Fruit fly (Drosophila melanogaster) whole organism, embryonic: ENCODE results near the gene CG43248.

Source experiments
- Asciz ChIP-seq: fragments of 200-800 bp; sonication (Bioruptor generic); optimal IDR thresholded peaks from 2 replicates; lab custom pipeline; 2017; ENCODE audit warnings: missing biosample characterization, mild to moderate bottlenecking, missing genetic modification characterization, missing genetic modification reagents
- CG10209 ChIP-seq: fragments of 200-800 bp; sonication (Bioruptor generic); optimal IDR thresholded peaks from 3 replicates; lab custom pipeline; 2017; ENCODE audit warnings: missing biosample characterization, mild to moderate bottlenecking, missing genetic modification characterization, missing genetic modification reagents
- CG10543 ChIP-seq: fragments of 200-800 bp; sonication (Bioruptor generic); optimal IDR thresholded peaks from 3 replicates; lab custom pipeline; 2017; ENCODE audit warnings: missing biosample characterization, mild to moderate bottlenecking, missing genetic modification characterization, moderate library complexity
- CG11247 ChIP-seq: fragments of 200-800 bp; sonication (Bioruptor generic); IDR thresholded peaks from 2 replicates; pipeline ENCODE4 v1.3.6; 2022; ENCODE audit warnings: missing biosample characterization, missing genetic modification characterization
- CG15514 ChIP-seq: fragments of 200-800 bp; sonication (Bioruptor generic); optimal IDR thresholded peaks from 3 replicates; lab custom pipeline; 2017; ENCODE audit warnings: missing biosample characterization, missing genetic modification characterization, mild to moderate bottlenecking, moderate library complexity, missing genetic modification reagents
- CG16815 ChIP-seq: fragments of 200-800 bp; sonication (Bioruptor generic); optimal IDR thresholded peaks from 3 replicates; lab custom pipeline; 2017; ENCODE audit warnings: missing biosample characterization, mild to moderate bottlenecking, missing genetic modification characterization
- CG17186 ChIP-seq: fragments of 200-800 bp; sonication (Bioruptor generic); optimal IDR thresholded peaks from 3 replicates; lab custom pipeline; 2017; ENCODE audit warnings: missing biosample characterization, missing genetic modification reagents, missing genetic modification characterization
- CG17568 ChIP-seq: fragments of 200-800 bp; sonication (Bioruptor generic); optimal IDR thresholded peaks from 2 replicates; lab custom pipeline; 2018; ENCODE audit warnings: missing biosample characterization, mild to moderate bottlenecking, missing genetic modification characterization, moderate library complexity
- CG2120 ChIP-seq: fragments of 200-800 bp; sonication (Bioruptor generic); optimal IDR thresholded peaks from 3 replicates; lab custom pipeline; 2016; ENCODE audit warnings: missing biosample characterization, missing genetic modification characterization
- CG2129 ChIP-seq: fragments of 200-800 bp; sonication (Bioruptor generic); IDR thresholded peaks from 2 replicates; pipeline ENCODE4 v1.3.6; 2022; ENCODE audit warnings: missing biosample characterization, missing genetic modification characterization; ENCODE audit not compliant: partially characterized antibody
- CG2678 ChIP-seq: fragments of 200-800 bp; sonication (Bioruptor generic); optimal IDR thresholded peaks from 3 replicates; lab custom pipeline; 2019; ENCODE audit warnings: missing biosample characterization, mild to moderate bottlenecking, missing genetic modification characterization, moderate library complexity
- CG3281 ChIP-seq: fragments of 200-800 bp; sonication (Bioruptor generic); optimal IDR thresholded peaks from 3 replicates; lab custom pipeline; 2017; ENCODE audit warnings: missing biosample characterization, mild to moderate bottlenecking, missing genetic modification characterization
- CG34422 ChIP-seq: fragments of 200-800 bp; sonication (Bioruptor generic); IDR thresholded peaks from 3 replicates; pipeline ENCODE4 v1.3.6; 2022; ENCODE audit warnings: missing biosample characterization, missing genetic modification characterization
- CG6654 ChIP-seq: fragments of 200-800 bp; sonication (Bioruptor generic); optimal IDR thresholded peaks from 2 replicates; lab custom pipeline; 2017; ENCODE audit warnings: missing biosample characterization, mild to moderate bottlenecking, missing genetic modification characterization
- CG7372 ChIP-seq: fragments of 200-800 bp; sonication (Bioruptor generic); IDR thresholded peaks from 2 replicates; pipeline ENCODE4 v1.3.6; 2022; ENCODE audit warnings: missing biosample characterization, missing genetic modification characterization
- CG7963 ChIP-seq: fragments of 200-800 bp; sonication (Bioruptor generic); IDR thresholded peaks from 3 replicates; pipeline ENCODE4 v1.3.6; 2022; ENCODE audit warnings: missing biosample characterization, missing genetic modification characterization; ENCODE audit not compliant: partially characterized antibody
- CG8478 ChIP-seq: fragments of >200 bp; optimal IDR thresholded peaks from 2 replicates; lab custom pipeline; 2018
- CG8944 ChIP-seq: fragments of 200-800 bp; sonication (Bioruptor generic); optimal IDR thresholded peaks from 3 replicates; lab custom pipeline; 2016; ENCODE audit warnings: missing biosample characterization, missing genetic modification characterization
- CG9797 ChIP-seq: fragments of 200-800 bp; sonication (Bioruptor generic); optimal IDR thresholded peaks from 3 replicates; lab custom pipeline; 2018; ENCODE audit warnings: missing biosample characterization, mild to moderate bottlenecking, missing genetic modification characterization
- Chrac-16 ChIP-seq: fragments of 200-800 bp; sonication (Bioruptor generic); optimal IDR thresholded peaks from 3 replicates; lab custom pipeline; 2016; ENCODE audit warnings: missing biosample characterization, missing genetic modification characterization
- Hand ChIP-seq: fragments of 200-800 bp; sonication (Bioruptor generic); optimal IDR thresholded peaks from 2 replicates; lab custom pipeline; 2017; ENCODE audit warnings: mild to moderate bottlenecking, missing biosample characterization, missing genetic modification reagents, missing genetic modification characterization
- HmgZ ChIP-seq: fragments of 200-800 bp; sonication (Bioruptor generic); optimal IDR thresholded peaks from 2 replicates; lab custom pipeline; 2018; ENCODE audit warnings: missing biosample characterization, mild to moderate bottlenecking, missing genetic modification characterization
- Hmx ChIP-seq: fragments of 200-800 bp; sonication (Bioruptor generic); optimal IDR thresholded peaks from 2 replicates; lab custom pipeline; 2016; ENCODE audit warnings: missing biosample characterization, missing genetic modification characterization
- Hr78 ChIP-seq, 2 experiments: fragments of 200-800 bp in 1 of 2; fragments of >200 bp in 1 of 2; sonication (Bioruptor generic) in 1 of 2; optimal IDR thresholded peaks; 2 replicates each; lab custom pipeline; 2017 to 2019; ENCODE audit warnings: missing biosample characterization in 2 of 2, missing genetic modification characterization in 2 of 2, mild to moderate bottlenecking in 1 of 2, moderate library complexity in 1 of 2
- Lhr ChIP-seq: fragments of 200-800 bp; sonication (Bioruptor generic); optimal IDR thresholded peaks from 3 replicates; lab custom pipeline; 2017; ENCODE audit warnings: mild to moderate bottlenecking, missing biosample characterization, missing genetic modification reagents, missing genetic modification characterization
- MBD-R2 ChIP-seq: fragments of 200-800 bp; sonication (Bioruptor generic); IDR thresholded peaks from 2 replicates; pipeline ENCODE4 v1.3.6; 2022; ENCODE audit warnings: missing biosample characterization, missing genetic modification characterization
- NFAT ChIP-seq: fragments of 200-800 bp; sonication (Bioruptor generic); IDR thresholded peaks from 2 replicates; pipeline ENCODE4 v1.3.6; 2022; ENCODE audit warnings: missing biosample characterization, missing genetic modification characterization
- PHDP ChIP-seq: fragments of 200-800 bp; sonication (Bioruptor generic); optimal IDR thresholded peaks from 3 replicates; lab custom pipeline; 2018; ENCODE audit warnings: missing biosample characterization, mild to moderate bottlenecking, missing genetic modification characterization, moderate library complexity
- Ravus ChIP-seq: fragments of 200-800 bp; sonication (Bioruptor generic); IDR thresholded peaks from 2 replicates; pipeline ENCODE4 v1.3.6; 2022; ENCODE audit warnings: missing biosample characterization, missing genetic modification characterization
- Sry-β ChIP-seq: fragments of 200-800 bp; sonication (Bioruptor generic); optimal IDR thresholded peaks from 2 replicates; lab custom pipeline; 2018; ENCODE audit warnings: missing biosample characterization, mild to moderate bottlenecking, missing genetic modification characterization, moderate library complexity
- ap ChIP-seq: fragments of 200-800 bp; sonication (Bioruptor generic); IDR thresholded peaks from 2 replicates; pipeline ENCODE4 v1.3.6; 2022; ENCODE audit warnings: missing biosample characterization, missing genetic modification characterization
- ash1 ChIP-seq: fragments of 200-800 bp; sonication (Bioruptor generic); optimal IDR thresholded peaks from 2 replicates; lab custom pipeline; 2018; ENCODE audit warnings: missing biosample characterization, mild to moderate bottlenecking, missing genetic modification characterization
- cato ChIP-seq: fragments of 200-800 bp; sonication (Bioruptor generic); optimal IDR thresholded peaks from 2 replicates; lab custom pipeline; 2016; ENCODE audit warnings: missing biosample characterization, missing genetic modification characterization, borderline replicate concordance
- crc ChIP-seq: fragments of 200-800 bp; sonication (Bioruptor generic); optimal IDR thresholded peaks from 2 replicates; lab custom pipeline; 2016; ENCODE audit warnings: missing biosample characterization, missing genetic modification characterization
- eve ChIP-seq, 2 experiments: fragments of >200 bp; optimal IDR thresholded peaks; 2 replicates each; lab custom pipeline; 2017; ENCODE audit warnings: missing biosample characterization in 2 of 2, missing genetic modification characterization in 2 of 2
- eyg ChIP-seq: fragments of 200-800 bp; sonication (Bioruptor generic); optimal IDR thresholded peaks from 3 replicates; lab custom pipeline; 2016; ENCODE audit warnings: missing biosample characterization, missing genetic modification characterization
- fd64A ChIP-seq: fragments of 200-800 bp; sonication (Bioruptor generic); optimal IDR thresholded peaks from 3 replicates; lab custom pipeline; 2018; ENCODE audit warnings: missing biosample characterization, mild to moderate bottlenecking, missing genetic modification characterization
- grn ChIP-seq: fragments of 200-800 bp; sonication (Bioruptor generic); optimal IDR thresholded peaks from 3 replicates; lab custom pipeline; 2017; ENCODE audit warnings: missing biosample characterization, missing genetic modification characterization
- h ChIP-seq: fragments of >200 bp; optimal IDR thresholded peaks from 2 replicates; lab custom pipeline; 2017
- hth ChIP-seq: fragments of >200 bp; optimal IDR thresholded peaks from 2 replicates; lab custom pipeline; 2017; ENCODE audit warnings: inconsistent platforms
- kni ChIP-seq: fragments of 200-800 bp; sonication (Bioruptor generic); optimal IDR thresholded peaks from 3 replicates; lab custom pipeline; 2017; ENCODE audit warnings: mild to moderate bottlenecking, missing biosample characterization, missing genetic modification reagents, missing genetic modification characterization
- lbe ChIP-seq: fragments of 200-800 bp; sonication (Bioruptor generic); optimal IDR thresholded peaks from 2 replicates; lab custom pipeline; 2016; ENCODE audit warnings: missing biosample characterization, mild to moderate bottlenecking, missing genetic modification characterization
- mirr ChIP-seq: fragments of 200-800 bp; sonication (Bioruptor generic); optimal IDR thresholded peaks from 3 replicates; lab custom pipeline; 2018; ENCODE audit warnings: missing biosample characterization, mild to moderate bottlenecking, missing genetic modification characterization
- onecut ChIP-seq: fragments of 200-800 bp; sonication (Bioruptor generic); IDR thresholded peaks from 2 replicates; pipeline ENCODE4 v1.3.6; 2022; ENCODE audit warnings: missing biosample characterization, missing genetic modification characterization
- org-1 ChIP-seq: fragments of 200-800 bp; sonication (Bioruptor generic); optimal IDR thresholded peaks from 2 replicates; lab custom pipeline; 2017; ENCODE audit warnings: missing biosample characterization, missing genetic modification characterization
- scrt ChIP-seq: fragments of 200-800 bp; sonication (Bioruptor generic); optimal IDR thresholded peaks from 2 replicates; lab custom pipeline; 2018; ENCODE audit warnings: missing biosample characterization, mild to moderate bottlenecking, missing genetic modification characterization, moderate library complexity
- sens ChIP-seq: fragments of 200-800 bp; sonication (Bioruptor generic); peaks from one replicate; lab custom pipeline; 2016; ENCODE audit warnings: missing biosample characterization, missing genetic modification characterization
- seq ChIP-seq: fragments of 200-800 bp; sonication (Bioruptor generic); IDR thresholded peaks from 2 replicates; pipeline ENCODE4 v1.3.6; 2022; ENCODE audit warnings: missing biosample characterization, missing genetic modification characterization
- slp2 ChIP-seq: fragments of 200-800 bp; sonication (Bioruptor generic); optimal IDR thresholded peaks from 2 replicates; lab custom pipeline; 2016; ENCODE audit warnings: missing biosample characterization, missing genetic modification characterization
- tgo ChIP-seq: fragments of 200-800 bp; sonication (Bioruptor generic); IDR thresholded peaks from 3 replicates; pipeline ENCODE4 v1.3.6; 2022; ENCODE audit warnings: missing biosample characterization, missing genetic modification characterization
- z ChIP-seq: fragments of 200-800 bp; sonication (Bioruptor generic); IDR thresholded peaks from 3 replicates; pipeline ENCODE4 v1.3.6; 2022; ENCODE audit warnings: missing biosample characterization, missing genetic modification characterization

Gene CG43248

DNA sequence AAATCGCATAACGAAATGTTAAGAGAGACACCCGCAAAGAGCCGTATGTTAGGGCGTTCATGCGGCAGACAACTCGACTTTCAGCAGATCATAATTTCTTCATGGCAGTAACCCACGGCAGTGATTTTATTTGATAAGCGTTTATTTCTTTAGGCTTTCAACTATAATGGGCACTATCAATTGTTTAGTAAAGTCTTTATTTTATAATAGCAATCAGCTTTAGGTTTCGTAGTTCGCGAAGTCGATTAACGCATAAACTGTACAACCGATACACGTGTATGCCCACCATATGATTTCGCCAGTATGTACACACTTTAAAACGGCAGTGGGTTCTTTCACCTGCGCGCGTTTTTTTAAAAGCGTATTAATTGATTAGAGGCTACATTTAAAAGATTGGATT, 23.0 kb downstream of the CG43248 start, which contains the start of gene CG7841 (continued):
- TF ChIP-seq kni: peak; percentile 96
- peak; percentile 98 for TF ChIP-seq fd64A (GFP tag; lab: Kevin White, UChicago)
- TF ChIP-seq CG17568 (GFP tag; lab: Kevin White, UChicago): peak; percentile 98
- no peak for TF ChIP-seq CG8478 (lab: Kevin White, UChicago)
- TF ChIP-seq Hr78 (GFP tag; optimal IDR thresholded peaks at IDR 0.05; lab: Kevin White, UChicago): peak in 1 of 2 experiments; percentile 90
- peak; percentile 95 for TF ChIP-seq CG15514 (GFP tag; lab: Kevin White, UChicago)
- TF ChIP-seq eve (GFP tag; optimal IDR thresholded peaks at IDR 0.05; lab: Kevin White, UChicago): no peak
- peak; percentile 98 for TF ChIP-seq CG2120 (GFP tag; lab: Kevin White, UChicago)
- peak; percentile 99 for TF ChIP-seq HmgZ (tag; lab: Kevin White, UChicago)
- TF ChIP-seq sens (GFP tag; lab: Kevin White, UChicago): peak; percentile 99
- peak; percentile 93 for TF ChIP-seq Lhr (GFP tag; lab: Kevin White, UChicago)
- TF ChIP-seq ash1: peak; percentile 95
- TF ChIP-seq h: no peak
- TF ChIP-seq CG7372 (GFP tag; lab: Robert Waterston, UW): peak; percentile 95
- TF ChIP-seq PHDP (tag; lab: Kevin White, UChicago): peak; percentile 99
- peak; percentile 87 for TF ChIP-seq CG16815
- peak; percentile 85 for TF ChIP-seq CG17186 (GFP tag; lab: Kevin White, UChicago)
- TF ChIP-seq Chrac-16: peak; percentile 96
- no peak for TF ChIP-seq CG7963
- TF ChIP-seq onecut (GFP tag; lab: Robert Waterston, UW): peak; percentile 96
- TF ChIP-seq CG10209 (GFP tag; lab: Kevin White, UChicago): peak; percentile 97
- peak; percentile 92 for TF ChIP-seq slp2 (GFP tag; lab: Kevin White, UChicago)
- peak; percentile 99 for TF ChIP-seq CG2678 (tag; lab: Kevin White, UChicago)
- TF ChIP-seq Ravus: peak; percentile 75; the same call in 1 of the 2 replicates
- peak; percentile 66 for TF ChIP-seq CG9797
- peak; percentile 98 for TF ChIP-seq scrt
- no peak; the same call in 1 of the 2 replicates for TF ChIP-seq NFAT (GFP tag; lab: Robert Waterston, UW)
- TF ChIP-seq CG3281 (GFP tag; lab: Kevin White, UChicago): peak; percentile 99
- peak; percentile 99 for TF ChIP-seq mirr (GFP tag; lab: Kevin White, UChicago)
- TF ChIP-seq z (GFP tag; lab: Robert Waterston, UW): peak; percentile 79
- TF ChIP-seq hth (lab: Kevin White, UChicago): no peak
- TF ChIP-seq lbe (GFP tag; lab: Kevin White, UChicago): peak; percentile 98
- TF ChIP-seq eyg (GFP tag; lab: Kevin White, UChicago): peak; percentile 97
- peak; percentile 93 for TF ChIP-seq Hmx
- peak; percentile 67 for TF ChIP-seq Sry-β
- TF ChIP-seq CG6654 (GFP tag; lab: Kevin White, UChicago): peak; percentile 88
- TF ChIP-seq crc (GFP tag; lab: Kevin White, UChicago): peak; percentile 97
- TF ChIP-seq Asciz (GFP tag; lab: Kevin White, UChicago): peak; percentile 97
- TF ChIP-seq CG11247 (GFP tag; lab: Robert Waterston, UW): peak; percentile 92
- TF ChIP-seq org-1 (GFP tag; lab: Kevin White, UChicago): peak; percentile 97
- TF ChIP-seq seq (GFP tag; lab: Robert Waterston, UW): peak; percentile 97
- peak; percentile 93 for TF ChIP-seq cato (GFP tag; lab: Kevin White, UChicago)
- TF ChIP-seq Hand (GFP tag; lab: Kevin White, UChicago): peak; percentile 99
- TF ChIP-seq CG10543: peak; percentile 99
- TF ChIP-seq CG2129 (GFP tag; lab: Robert Waterston, UW): no peak
- peak; percentile 95 for TF ChIP-seq tgo
- peak; percentile 94 for TF ChIP-seq MBD-R2 (GFP tag; lab: Robert Waterston, UW)
- peak; percentile 87 for TF ChIP-seq grn
- TF ChIP-seq ap (GFP tag; lab: Robert Waterston, UW): peak; percentile 94; the same call in 1 of the 2 replicates
- TF ChIP-seq CG8944 (GFP tag; lab: Kevin White, UChicago): peak; percentile 93
- peak; percentile 94 for TF ChIP-seq CG34422
